Fruit fly (Drosophila melanogaster) whole organism, embryonic: Measurements from ENCODE around the gene Nph.

Experiments
- Atf-2 ChIP-seq: fragments of 200-800 bp; sonication (Bioruptor generic); optimal IDR thresholded peaks from 2 replicates; lab custom pipeline; 2016; ENCODE audit warnings: missing biosample characterization, missing genetic modification characterization
- Atf6 ChIP-seq: fragments of 200-800 bp; sonication (Bioruptor generic); IDR thresholded peaks from 2 replicates; pipeline ENCODE4 v1.3.6; 2022; ENCODE audit warnings: missing biosample characterization, missing genetic modification characterization
- CG11398 ChIP-seq: fragments of 200-800 bp; sonication (Bioruptor generic); optimal IDR thresholded peaks from 2 replicates; lab custom pipeline; 2016; ENCODE audit warnings: missing biosample characterization, missing genetic modification characterization
- CG12659 ChIP-seq: fragments of 200-800 bp; sonication (Bioruptor generic); optimal IDR thresholded peaks from 3 replicates; lab custom pipeline; 2017; ENCODE audit warnings: mild to moderate bottlenecking, missing biosample characterization, missing genetic modification reagents, missing genetic modification characterization
- CG17359 ChIP-seq: fragments of 200-800 bp; sonication (Bioruptor generic); optimal IDR thresholded peaks from 3 replicates; lab custom pipeline; 2018; ENCODE audit warnings: missing biosample characterization, mild to moderate bottlenecking, missing genetic modification characterization, moderate library complexity
- CG17361 ChIP-seq: fragments of 200-800 bp; sonication (Bioruptor generic); IDR thresholded peaks from 3 replicates; pipeline ENCODE4 v1.3.6; 2022; ENCODE audit warnings: missing biosample characterization, missing genetic modification characterization
- CG17568 ChIP-seq: fragments of 200-800 bp; sonication (Bioruptor generic); optimal IDR thresholded peaks from 2 replicates; lab custom pipeline; 2018; ENCODE audit warnings: missing biosample characterization, mild to moderate bottlenecking, missing genetic modification characterization, moderate library complexity
- CG18262 ChIP-seq: fragments of 200-800 bp; optimal IDR thresholded peaks from 3 replicates; lab custom pipeline; 2019; ENCODE audit warnings: missing biosample characterization, mild to moderate bottlenecking, missing genetic modification characterization, moderate library complexity
- CG3838 ChIP-seq: fragments of 200-800 bp; sonication (Bioruptor generic); optimal IDR thresholded peaks from 3 replicates; lab custom pipeline; 2016; ENCODE audit warnings: missing biosample characterization, missing genetic modification characterization
- CG4282 ChIP-seq: fragments of 200-800 bp; sonication (Bioruptor generic); optimal IDR thresholded peaks from 2 replicates; lab custom pipeline; 2016; ENCODE audit warnings: missing biosample characterization, missing genetic modification characterization
- CG4617 ChIP-seq: fragments of 200-800 bp; sonication (Bioruptor generic); optimal IDR thresholded peaks from 3 replicates; lab custom pipeline; 2016; ENCODE audit warnings: missing biosample characterization, missing genetic modification characterization, borderline replicate concordance
- CG4730 ChIP-seq: fragments of 200-800 bp; sonication (Bioruptor generic); IDR thresholded peaks from 2 replicates; pipeline ENCODE4 v1.3.6; 2022; ENCODE audit warnings: missing biosample characterization, missing genetic modification characterization
- CG6272 ChIP-seq: fragments of 200-800 bp; sonication (Bioruptor generic); IDR thresholded peaks from 2 replicates; pipeline ENCODE4 v1.3.6; 2022; ENCODE audit warnings: missing biosample characterization, missing genetic modification characterization
- CG6854 ChIP-seq: fragments of 200-800 bp; sonication (Bioruptor generic); optimal IDR thresholded peaks from 3 replicates; lab custom pipeline; 2017; ENCODE audit warnings: missing biosample characterization, mild to moderate bottlenecking, missing genetic modification characterization
- CG7987 ChIP-seq: fragments of 200-800 bp; sonication (Bioruptor generic); optimal IDR thresholded peaks from 2 replicates; lab custom pipeline; 2018; ENCODE audit warnings: missing biosample characterization, mild to moderate bottlenecking, missing genetic modification characterization, moderate library complexity
- CG8359 ChIP-seq: fragments of 200-800 bp; sonication (Bioruptor generic); optimal IDR thresholded peaks from 2 replicates; lab custom pipeline; 2017; ENCODE audit warnings: missing biosample characterization, mild to moderate bottlenecking, missing genetic modification characterization, borderline replicate concordance
- CG9876 ChIP-seq: fragments of 200-800 bp; sonication (Bioruptor generic); optimal IDR thresholded peaks from 2 replicates; lab custom pipeline; 2016; ENCODE audit warnings: missing biosample characterization, missing genetic modification characterization
- CrebB ChIP-seq: fragments of 200-800 bp; sonication (Bioruptor generic); optimal IDR thresholded peaks from 3 replicates; lab custom pipeline; 2018; ENCODE audit warnings: missing biosample characterization, mild to moderate bottlenecking, missing genetic modification characterization
- Dfd ChIP-seq, 2 experiments: fragments of >200 bp; optimal IDR thresholded peaks; 2 replicates each; lab custom pipeline; 2017; ENCODE audit warnings: missing biosample characterization in 2 of 2, missing genetic modification characterization in 2 of 2
- Gsc ChIP-seq: fragments of 200-800 bp; sonication (Bioruptor generic); IDR thresholded peaks from 2 replicates; pipeline ENCODE4 v1.3.6; 2022; ENCODE audit warnings: missing biosample characterization, missing genetic modification characterization
- H15 ChIP-seq: fragments of 200-800 bp; sonication (Bioruptor generic); IDR thresholded peaks from 3 replicates; pipeline ENCODE4 v1.3.6; 2022; ENCODE audit warnings: missing biosample characterization, missing genetic modification characterization
- HLHmδ ChIP-seq: fragments of 200-800 bp; sonication (Bioruptor generic); optimal IDR thresholded peaks from 2 replicates; lab custom pipeline; 2018; ENCODE audit warnings: missing biosample characterization, mild to moderate bottlenecking, missing genetic modification characterization, moderate library complexity
- Hand ChIP-seq: fragments of 200-800 bp; sonication (Bioruptor generic); optimal IDR thresholded peaks from 2 replicates; lab custom pipeline; 2017; ENCODE audit warnings: mild to moderate bottlenecking, missing biosample characterization, missing genetic modification reagents, missing genetic modification characterization
- Hr51 ChIP-seq, 2 experiments: fragments of 200-800 bp; sonication (Bioruptor generic); optimal IDR thresholded peaks; 2 replicates in 1 of 2; 3 replicates in 1 of 2; lab custom pipeline; 2016 to 2018; ENCODE audit warnings: missing biosample characterization in 2 of 2, missing genetic modification characterization in 2 of 2, mild to moderate bottlenecking in 1 of 2, moderate library complexity in 1 of 2
- Med ChIP-seq: fragments of 200-800 bp; sonication (Bioruptor generic); peaks from one replicate; lab custom pipeline; 2016; ENCODE audit warnings: missing biosample characterization, missing genetic modification characterization, mild to moderate bottlenecking, inconsistent platforms, moderate library complexity
- Myb ChIP-seq: fragments of 200-800 bp; sonication (Bioruptor generic); optimal IDR thresholded peaks from 2 replicates; lab custom pipeline; 2016; ENCODE audit warnings: missing biosample characterization, missing genetic modification characterization
- Opbp ChIP-seq: fragments of 200-800 bp; sonication (Bioruptor generic); IDR thresholded peaks from 3 replicates; pipeline ENCODE4 v1.3.6; 2022; ENCODE audit warnings: missing biosample characterization, missing genetic modification characterization; ENCODE audit not compliant: partially characterized antibody
- Ptx1 ChIP-seq: fragments of 200-800 bp; sonication (Bioruptor generic); IDR thresholded peaks from 2 replicates; pipeline ENCODE4 v1.3.6; 2022; ENCODE audit warnings: missing biosample characterization, missing genetic modification characterization
- Rx ChIP-seq: fragments of 200-800 bp; sonication (Bioruptor generic); IDR thresholded peaks from 2 replicates; pipeline ENCODE4 v1.3.6; 2022; ENCODE audit warnings: missing biosample characterization, missing genetic modification characterization
- Tbp ChIP-seq: fragments of >200 bp; optimal IDR thresholded peaks from 2 replicates; lab custom pipeline; 2018; ENCODE audit warnings: missing biosample characterization, missing genetic modification characterization
- Xbp1 ChIP-seq: fragments of 200-800 bp; sonication (Bioruptor generic); optimal IDR thresholded peaks from 3 replicates; lab custom pipeline; 2016; ENCODE audit warnings: missing biosample characterization, mild to moderate bottlenecking, missing genetic modification characterization
- aop ChIP-seq: fragments of 200-800 bp; sonication (Bioruptor generic); IDR thresholded peaks from 2 replicates; pipeline ENCODE4 v1.3.6; 2022; ENCODE audit warnings: missing biosample characterization, missing genetic modification characterization
- crol ChIP-seq: fragments of 200-800 bp; sonication (Bioruptor generic); IDR thresholded peaks from 2 replicates; pipeline ENCODE4 v1.3.6; 2022; ENCODE audit warnings: missing biosample characterization, missing genetic modification characterization
- da ChIP-seq: fragments of 200-800 bp; sonication (Bioruptor generic); optimal IDR thresholded peaks from 2 replicates; lab custom pipeline; 2016; ENCODE audit warnings: missing biosample characterization, missing genetic modification characterization
- esg ChIP-seq: fragments of 200-800 bp; sonication (Bioruptor generic); conservative IDR thresholded peaks from 2 replicates; pipeline ENCODE4 v1.3.6; 2022; ENCODE audit warnings: missing biosample characterization, missing genetic modification characterization
- fd102C ChIP-seq: fragments of 200-800 bp; sonication (Bioruptor generic); optimal IDR thresholded peaks from 2 replicates; lab custom pipeline; 2018; ENCODE audit warnings: missing biosample characterization, mild to moderate bottlenecking, missing genetic modification characterization, moderate library complexity
- jing ChIP-seq: fragments of 200-800 bp; sonication (Bioruptor generic); optimal IDR thresholded peaks from 2 replicates; lab custom pipeline; 2018; ENCODE audit warnings: missing biosample characterization, mild to moderate bottlenecking, missing genetic modification characterization
- jumu ChIP-seq: fragments of 200-800 bp; sonication (Bioruptor generic); optimal IDR thresholded peaks from 3 replicates; lab custom pipeline; 2016; ENCODE audit warnings: missing biosample characterization, missing genetic modification characterization
- lov ChIP-seq, 2 experiments: fragments of 200-800 bp in 1 of 2; fragments of >200 bp in 1 of 2; sonication (Bioruptor generic) in 1 of 2; IDR thresholded peaks in 1 of 2; optimal IDR thresholded peaks in 1 of 2; 2 replicates in 1 of 2; 3 replicates in 1 of 2; pipeline versions ENCODE4 v1.3.6 to Lab custom; 2017 to 2022; ENCODE audit warnings: missing biosample characterization in 1 of 2, missing genetic modification characterization in 1 of 2
- luna ChIP-seq: fragments of 200-800 bp; sonication (Bioruptor generic); optimal IDR thresholded peaks from 2 replicates; lab custom pipeline; 2016; ENCODE audit warnings: missing biosample characterization, missing genetic modification characterization
- mam ChIP-seq: fragments of 200-800 bp; sonication (Bioruptor generic); optimal IDR thresholded peaks from 3 replicates; lab custom pipeline; 2016; ENCODE audit warnings: missing biosample characterization, missing genetic modification characterization
- onecut ChIP-seq: fragments of 200-800 bp; sonication (Bioruptor generic); IDR thresholded peaks from 2 replicates; pipeline ENCODE4 v1.3.6; 2022; ENCODE audit warnings: missing biosample characterization, missing genetic modification characterization
- pan ChIP-seq, 4 experiments: fragments of >200 bp in 3 of 4; fragments of 200-800 bp in 1 of 4; sonication (Bioruptor generic) in 1 of 4; optimal IDR thresholded peaks in 3 of 4; IDR thresholded peaks in 1 of 4; 2 replicates each; pipeline versions ENCODE4 v1.3.6 to Lab custom; 2017 to 2022; ENCODE audit warnings: missing biosample characterization in 2 of 4, missing genetic modification characterization in 2 of 4, mixed read lengths in 1 of 4
- schlank ChIP-seq: fragments of 200-800 bp; sonication (Bioruptor generic); optimal IDR thresholded peaks from 2 replicates; lab custom pipeline; 2018; ENCODE audit warnings: missing biosample characterization, mild to moderate bottlenecking, missing genetic modification characterization
- slbo ChIP-seq: fragments of 200-800 bp; sonication (Bioruptor generic); IDR thresholded peaks from 2 replicates; pipeline ENCODE4 v1.3.6; 2022; ENCODE audit warnings: missing biosample characterization, missing genetic modification characterization
- slou ChIP-seq: fragments of 200-800 bp; sonication (Bioruptor generic); optimal IDR thresholded peaks from 3 replicates; lab custom pipeline; 2016; ENCODE audit warnings: missing biosample characterization, missing genetic modification characterization
- sug ChIP-seq: fragments of 200-800 bp; optimal IDR thresholded peaks from 2 replicates; lab custom pipeline; 2019; ENCODE audit warnings: missing biosample characterization, mild to moderate bottlenecking, missing genetic modification characterization, moderate library complexity
- tll ChIP-seq, 2 experiments: fragments of 200-800 bp in 1 of 2; fragments of >200 bp in 1 of 2; sonication (Bioruptor generic) in 1 of 2; optimal IDR thresholded peaks; 2 replicates each; lab custom pipeline; 2017 to 2019; ENCODE audit warnings: missing biosample characterization in 2 of 2, missing genetic modification characterization in 2 of 2, mild to moderate bottlenecking in 1 of 2, moderate library complexity in 1 of 2
- toy ChIP-seq: fragments of 200-800 bp; sonication (Bioruptor generic); IDR thresholded peaks from 2 replicates; pipeline ENCODE4 v1.3.6; 2022; ENCODE audit warnings: missing biosample characterization, missing genetic modification characterization

Nph gene

dm6 chr3R:30052455-30053046 is 47.9 kb upstream of the Nph start, which contains the start of gene Jasper (continued):
- TF ChIP-seq aop (GFP tag; lab: Robert Waterston, UW) (no peak), Rx (no peak), crol (GFP tag; lab: Robert Waterston, UW) (no peak), mam (no peak), CG12659 (GFP tag; lab: Kevin White, UChicago) (peak; percentile 74), H15 (GFP tag; lab: Robert Waterston, UW) (no peak), CG3838 (no peak), Myb (GFP tag; lab: Kevin White, UChicago) (peak; percentile 87), Ptx1 (no peak), Dfd (GFP tag; optimal IDR thresholded peaks at IDR 0.05; lab: Kevin White, UChicago) (no peak), CG4730 (no peak), slou (GFP tag; lab: Kevin White, UChicago) (no peak), CG11398 (GFP tag; lab: Kevin White, UChicago) (no peak), luna (no peak), CG7987 (GFP tag; lab: Kevin White, UChicago) (no peak), CG6272 (GFP tag; lab: Robert Waterston, UW) (0 out of 2 replicates have a peak, but pooled peaks have one; percentile 18), Atf-2 (no peak), tll (GFP tag; optimal IDR thresholded peaks at IDR 0.05; lab: Kevin White, UChicago) (no peak), esg (GFP tag; lab: Robert Waterston, UW) (no peak), CG9876 (no peak), Gsc (GFP tag; lab: Robert Waterston, UW) (no peak), CG17359 (tag; lab: Kevin White, UChicago) (peak; percentile 2), CG4282 (no peak), da (no peak), toy (GFP tag; lab: Robert Waterston, UW) (no peak), fd102C (GFP tag; lab: Kevin White, UChicago) (no peak), sug (tag; lab: Kevin White, UChicago) (peak; percentile 51), Tbp (GFP tag; lab: Kevin White, UChicago) (no peak), CrebB (tag; lab: Kevin White, UChicago) (no peak), Opbp (GFP tag; lab: Robert Waterston, UW) (peak; percentile 68; the same call in 2 of the 3 replicates), lov (optimal IDR thresholded peaks at IDR 0.05; lab: Kevin White, UChicago) (no peak), lov (GFP tag; IDR thresholded peaks at IDR 0.05; lab: Robert Waterston, UW) (no peak), Hand (GFP tag; lab: Kevin White, UChicago) (no peak), Hr51 (GFP tag; optimal IDR thresholded peaks at IDR 0.05; lab: Kevin White, UChicago) (peak in 1 of 2 experiments; percentile 23), slbo (peak; percentile 27; the same call in 1 of the 2 replicates), CG8359 (GFP tag; lab: Kevin White, UChicago) (no peak), CG18262 (tag; lab: Kevin White, UChicago) (peak; percentile 9), pan (optimal IDR thresholded peaks at IDR 0.05; lab: Kevin White, UChicago) (no peak), pan (GFP tag; optimal IDR thresholded peaks at IDR 0.05 in 1 of 2, IDR thresholded peaks at IDR 0.05 in 1 of 2) (no peak), HLHmδ (GFP tag; lab: Kevin White, UChicago) (no peak), Xbp1 (no peak), Atf6 (GFP tag; lab: Robert Waterston, UW) (no peak), CG17568 (no peak), Med (GFP tag; lab: Kevin White, UChicago) (peak; percentile 95), CG4617 (GFP tag; lab: Kevin White, UChicago) (peak; percentile 70), CG17361 (GFP tag; lab: Robert Waterston, UW) (0 out of 3 replicates have a peak, but pooled peaks have one; percentile 12), CG6854 (no peak), jing (GFP tag; lab: Kevin White, UChicago) (no peak), onecut (GFP tag; lab: Robert Waterston, UW) (no peak), schlank (tag; lab: Kevin White, UChicago) (no peak), jumu (peak; percentile 41)
